Worm (Caenorhabditis elegans): ENCODE results near the gene T22G5.1.

DNA sequence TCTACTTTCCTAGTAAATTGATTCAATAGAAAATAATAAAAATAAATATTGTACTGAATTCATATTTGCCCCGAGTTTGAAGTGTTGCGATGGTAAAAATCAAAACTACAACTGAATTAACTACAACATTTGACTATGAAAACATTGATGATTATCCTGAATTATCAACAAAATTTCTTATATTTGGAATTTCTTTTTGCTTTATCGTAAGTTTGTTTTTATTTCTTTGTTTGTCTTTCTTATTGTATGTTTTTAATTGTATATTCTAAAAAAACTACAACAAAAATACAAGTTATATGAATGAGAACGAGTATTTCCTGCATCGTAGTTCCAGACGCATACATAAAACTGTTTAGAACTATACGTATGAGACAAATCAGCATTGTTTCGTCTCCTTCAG lies 39.5 kb upstream of the T22G5.1 start, which contains the start of gene srx-128:
- TF ChIP-seq nhr-77 (tag; optimal IDR thresholded peaks at IDR 0.05) (no peak), Y105C5A.15 (GFP tag; IDR thresholded peaks at IDR 0.05) (no peak), mdt-29 (GFP tag; IDR thresholded peaks at IDR 0.05) (no peak), mep-1 (tag; optimal IDR thresholded peaks at IDR 0.05) (no peak), dve-1 (tag; optimal IDR thresholded peaks at IDR 0.05; ENCODE audit: insufficient read depth) (no peak), pha-4 (GFP tag; IDR thresholded peaks at IDR 0.05) (no peak), pha-4 (tag; optimal IDR thresholded peaks at IDR 0.05) (no peak), spr-3 (GFP tag; optimal IDR thresholded peaks at IDR 0.05) (no peak), ztf-11 (tag; optimal IDR thresholded peaks at IDR 0.05) (no peak), mxl-3 (GFP tag; optimal IDR thresholded peaks at IDR 0.05) (no peak), mdl-1 (tag; optimal IDR thresholded peaks at IDR 0.05) (no peak), nhr-76 (tag; optimal IDR thresholded peaks at IDR 0.05) (no peak)

Measured in whole organism, L4 larva.